Fruit fly (Drosophila melanogaster) whole organism, pupa: ENCODE data around the gene CG2865.

Experiments
- CG10348 ChIP-seq: fragments of 200-800 bp; sonication (Bioruptor generic); IDR thresholded peaks from 2 replicates; pipeline ENCODE4 v1.3.6; 2022; ENCODE audit warnings: missing biosample characterization, missing genetic modification characterization
- CG12605 ChIP-seq: fragments of 200-800 bp; sonication (Bioruptor generic); IDR thresholded peaks from 2 replicates; pipeline ENCODE4 v1.3.6; 2022; ENCODE audit warnings: missing biosample characterization, missing genetic modification characterization
- CG13204 ChIP-seq: fragments of 200-800 bp; sonication (Bioruptor generic); optimal IDR thresholded peaks from 2 replicates; lab custom pipeline; 2018; ENCODE audit warnings: missing biosample characterization, mild to moderate bottlenecking, missing genetic modification characterization, moderate library complexity
- CG14655 ChIP-seq: fragments of 200-800 bp; sonication (Bioruptor generic); optimal IDR thresholded peaks from 3 replicates; lab custom pipeline; 2017; ENCODE audit warnings: mild to moderate bottlenecking, missing biosample characterization, missing genetic modification reagents, missing genetic modification characterization
- CG15710 ChIP-seq: fragments of 200-800 bp; sonication (Bioruptor generic); optimal IDR thresholded peaks from 2 replicates; lab custom pipeline; 2018; ENCODE audit warnings: missing biosample characterization, mild to moderate bottlenecking, missing genetic modification characterization, moderate library complexity
- CG17806 ChIP-seq: fragments of 200-800 bp; sonication (Bioruptor generic); optimal IDR thresholded peaks from 2 replicates; lab custom pipeline; 2018; ENCODE audit warnings: missing biosample characterization, mild to moderate bottlenecking, missing genetic modification characterization, moderate library complexity
- CG32121 ChIP-seq: fragments of 200-800 bp; sonication (Bioruptor generic); IDR thresholded peaks from 2 replicates; pipeline ENCODE4 v1.3.6; 2022; ENCODE audit warnings: missing biosample characterization, missing genetic modification characterization
- CG34367 ChIP-seq: fragments of 200-800 bp; sonication (Bioruptor generic); optimal IDR thresholded peaks from 2 replicates; lab custom pipeline; 2018; ENCODE audit warnings: missing biosample characterization, mild to moderate bottlenecking, missing genetic modification characterization
- CG4496 ChIP-seq: fragments of 200-800 bp; sonication (Bioruptor generic); IDR thresholded peaks from 3 replicates; pipeline ENCODE4 v1.3.6; 2022; ENCODE audit warnings: missing biosample characterization, missing genetic modification characterization
- CG8159 ChIP-seq: fragments of 200-800 bp; sonication (Bioruptor generic); optimal IDR thresholded peaks from 3 replicates; lab custom pipeline; 2018; ENCODE audit warnings: missing biosample characterization, mild to moderate bottlenecking, missing genetic modification characterization, moderate library complexity
- CG8301 ChIP-seq: fragments of 200-800 bp; sonication (Bioruptor generic); optimal IDR thresholded peaks from 2 replicates; lab custom pipeline; 2018; ENCODE audit warnings: missing biosample characterization, mild to moderate bottlenecking, missing genetic modification characterization
- CG9948 ChIP-seq: fragments of 200-800 bp; sonication (Bioruptor generic); optimal IDR thresholded peaks from 2 replicates; lab custom pipeline; 2018; ENCODE audit warnings: missing biosample characterization, mild to moderate bottlenecking, missing genetic modification characterization, moderate library complexity
- D1 ChIP-seq: fragments of 200-800 bp; sonication (Bioruptor generic); optimal IDR thresholded peaks from 2 replicates; lab custom pipeline; 2018; ENCODE audit warnings: missing biosample characterization, mild to moderate bottlenecking, missing genetic modification characterization, moderate library complexity
- EcR ChIP-seq: fragments of 200-800 bp; sonication (Bioruptor generic); optimal IDR thresholded peaks from 3 replicates; lab custom pipeline; 2019; ENCODE audit warnings: missing biosample characterization, missing genetic modification characterization, mild to moderate bottlenecking, moderate library complexity, missing genetic modification reagents
- Ets98B ChIP-seq: fragments of 200-800 bp; sonication (Bioruptor generic); IDR thresholded peaks from 2 replicates; pipeline ENCODE4 v1.3.6; 2022; ENCODE audit warnings: missing biosample characterization, missing genetic modification characterization
- Pif1A ChIP-seq: fragments of 200-800 bp; sonication (Bioruptor generic); optimal IDR thresholded peaks from 3 replicates; lab custom pipeline; 2016; ENCODE audit warnings: missing biosample characterization, missing genetic modification characterization
- Pif1B ChIP-seq: fragments of 200-800 bp; sonication (Bioruptor generic); optimal IDR thresholded peaks from 3 replicates; lab custom pipeline; 2016; ENCODE audit warnings: missing biosample characterization, missing genetic modification characterization
- Snoo ChIP-seq: fragments of 200-800 bp; sonication (Bioruptor generic); optimal IDR thresholded peaks from 3 replicates; lab custom pipeline; 2017; ENCODE audit warnings: missing biosample characterization, mild to moderate bottlenecking, missing genetic modification characterization, inconsistent platforms
- fd96Ca ChIP-seq: fragments of 200-800 bp; sonication (Bioruptor generic); IDR thresholded peaks from 3 replicates; pipeline ENCODE4 v1.3.6; 2022; ENCODE audit warnings: missing biosample characterization, missing genetic modification characterization
- gl ChIP-seq: fragments of 200-800 bp; sonication (Bioruptor generic); optimal IDR thresholded peaks from 2 replicates; lab custom pipeline; 2018; ENCODE audit warnings: missing biosample characterization, mild to moderate bottlenecking, missing genetic modification characterization
- rn ChIP-seq: fragments of 200-800 bp; sonication (Bioruptor generic); IDR thresholded peaks from 2 replicates; pipeline ENCODE4 v1.3.6; 2022; ENCODE audit warnings: missing biosample characterization, missing genetic modification characterization

Gene CG2865

dm6 chrX:2321900-2322555 is 28.8 kb upstream of the CG2865 start:
- TF ChIP-seq CG34367 (peak; percentile 81), CG9948 (peak; percentile 83), CG10348 (no peak), gl (tag; lab: Kevin White, UChicago) (peak; percentile 84), CG17806 (tag; lab: Kevin White, UChicago) (peak; percentile 85), CG15710 (tag; lab: Kevin White, UChicago) (peak; percentile 92), EcR (GFP tag; lab: Kevin White, UChicago) (peak; percentile 14), CG8159 (peak; percentile 82), Snoo (peak; percentile 92), CG4496 (GFP tag; lab: Robert Waterston, UW) (peak; percentile 88), Pif1A (GFP tag; lab: Kevin White, UChicago) (peak; percentile 77), CG8301 (peak; percentile 55), CG12605 (peak; percentile 73), rn (GFP tag; lab: Robert Waterston, UW) (peak; percentile 51; the same call in 1 of the 2 replicates), CG32121 (GFP tag; lab: Robert Waterston, UW) (no peak), CG14655 (GFP tag; lab: Kevin White, UChicago) (peak; percentile 76), CG13204 (GFP tag; lab: Kevin White, UChicago) (peak; percentile 80), fd96Ca (GFP tag; lab: Robert Waterston, UW) (peak; percentile 79), Pif1B (GFP tag; lab: Kevin White, UChicago) (peak; percentile 82), D1 (tag; lab: Kevin White, UChicago) (peak; percentile 50), Ets98B (GFP tag; lab: Robert Waterston, UW) (peak; percentile 38; the same call in 1 of the 2 replicates)

dm6 chrX:2320892-2321291 is 27.7 kb upstream of the CG2865 start:
- TF ChIP-seq CG9948 (no peak), Snoo (no peak), EcR (GFP tag; lab: Kevin White, UChicago) (no peak), CG34367 (no peak)

- TF ChIP-seq CG13204 (GFP tag; lab: Kevin White, UChicago) (peak; percentile 26), CG12605 (no peak), fd96Ca (GFP tag; lab: Robert Waterston, UW) (no peak), CG10348 (no peak)
Observed at dm6 chrX:2319783-2320182, 26.6 kb upstream of the CG2865 start.

dm6 chrX:2318369-2318768 is 25.2 kb upstream of the CG2865 start:
- TF ChIP-seq CG8301 (peak; percentile 32), CG32121 (GFP tag; lab: Robert Waterston, UW) (peak; percentile 61), gl (tag; lab: Kevin White, UChicago) (peak; percentile 12), CG12605 (no peak), D1 (tag; lab: Kevin White, UChicago) (no peak), Pif1B (GFP tag; lab: Kevin White, UChicago) (peak; percentile 57), CG17806 (tag; lab: Kevin White, UChicago) (peak; percentile 46), CG13204 (GFP tag; lab: Kevin White, UChicago) (no peak), CG34367 (peak; percentile 34), CG10348 (no peak), CG8159 (peak; percentile 55), EcR (GFP tag; lab: Kevin White, UChicago) (no peak), Ets98B (GFP tag; lab: Robert Waterston, UW) (peak; percentile 67), Pif1A (GFP tag; lab: Kevin White, UChicago) (peak; percentile 81), CG14655 (GFP tag; lab: Kevin White, UChicago) (peak; percentile 43), CG15710 (tag; lab: Kevin White, UChicago) (peak; percentile 49), rn (GFP tag; lab: Robert Waterston, UW) (no peak), CG9948 (peak; percentile 48), fd96Ca (GFP tag; lab: Robert Waterston, UW) (peak; percentile 84), Snoo (peak; percentile 67), CG4496 (GFP tag; lab: Robert Waterston, UW) (peak; percentile 75)

dm6 chrX:2317347-2317832 is 24.2 kb upstream of the CG2865 start:
- no peak for TF ChIP-seq Snoo
- TF ChIP-seq CG8159, result no peak
- peak; percentile 45 for TF ChIP-seq Pif1B (GFP tag; lab: Kevin White, UChicago)
- TF ChIP-seq CG15710 (tag; lab: Kevin White, UChicago), result no peak
- TF ChIP-seq CG13204 (GFP tag; lab: Kevin White, UChicago), result peak; percentile 42
- no peak for TF ChIP-seq CG14655 (GFP tag; lab: Kevin White, UChicago)
- no peak for TF ChIP-seq CG32121 (GFP tag; lab: Robert Waterston, UW)
- no peak for TF ChIP-seq CG9948
- TF ChIP-seq CG4496 (GFP tag; lab: Robert Waterston, UW), result no peak
- no peak for TF ChIP-seq CG10348
- peak; percentile 72 for TF ChIP-seq EcR (GFP tag; lab: Kevin White, UChicago)
- TF ChIP-seq fd96Ca (GFP tag; lab: Robert Waterston, UW), result no peak
- peak; percentile 50; the same call in 1 of the 2 replicates for TF ChIP-seq Ets98B (GFP tag; lab: Robert Waterston, UW)
- TF ChIP-seq D1 (tag; lab: Kevin White, UChicago), result no peak
- no peak for TF ChIP-seq rn (GFP tag; lab: Robert Waterston, UW)
- no peak for TF ChIP-seq CG8301
- peak; percentile 22 for TF ChIP-seq Pif1A (GFP tag; lab: Kevin White, UChicago)
- no peak for TF ChIP-seq gl (tag; lab: Kevin White, UChicago)
- TF ChIP-seq CG34367, result no peak
- no peak for TF ChIP-seq CG17806 (tag; lab: Kevin White, UChicago)
- TF ChIP-seq CG12605, result peak; percentile 48
